Worm (Caenorhabditis elegans) whole organism, L2 larva: ENCODE measurements around the gene F32G8.2.

Experiments
- ceh-82 ChIP-seq: fragments of 150-350 bp; optimal IDR thresholded peaks from 2 replicates; lab custom pipeline; 2014; ENCODE audit warnings: missing biosample characterization, missing genetic modification characterization
- fos-1 ChIP-seq: fragments of 150-350 bp; optimal IDR thresholded peaks from 2 replicates; lab custom pipeline; 2014; ENCODE audit warnings: missing biosample characterization, missing genetic modification characterization

DNA sequence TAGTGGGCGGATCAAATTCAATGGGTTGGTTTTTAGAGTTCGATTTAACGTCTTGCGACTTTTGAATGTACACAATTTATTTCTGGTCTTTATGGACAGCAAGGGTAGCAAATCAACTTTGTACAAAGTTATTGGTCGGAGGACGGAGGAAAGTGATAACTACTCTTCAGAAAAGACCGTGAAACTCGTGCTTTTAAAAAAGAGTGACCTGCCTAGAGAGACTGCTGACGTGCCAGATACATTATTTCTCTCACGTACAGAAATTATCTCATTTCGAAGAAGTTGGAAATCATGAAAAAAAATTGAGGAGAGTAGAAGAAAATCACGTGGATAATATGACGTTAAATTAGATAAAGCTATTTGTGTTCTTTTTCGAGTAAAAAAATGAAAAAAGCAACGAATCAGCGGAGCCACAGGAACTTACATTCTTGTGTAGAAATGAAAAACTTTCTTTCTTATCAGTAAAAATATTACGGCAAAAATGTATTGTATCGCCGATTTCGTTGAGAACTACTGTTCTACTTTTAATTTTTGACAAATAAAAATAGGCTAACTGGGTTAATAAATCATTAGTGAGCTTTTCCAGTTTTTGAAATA is 13.6 kb upstream of the F32G8.2 start, which contains the start of gene ppm-1.A:
- TF ChIP-seq fos-1 (tag; lab: Kevin White, UChicago) = peak; percentile 0
- no peak for TF ChIP-seq ceh-82
